Worm (Caenorhabditis elegans) whole organism, L3 larva: Measurements from ENCODE around the gene F40G12.10.

Experiments used
- ZK546.5 ChIP-seq: sonication (generic microtip); optimal IDR thresholded peaks from 2 replicates; lab custom pipeline; 2017; ENCODE audit warnings: missing biosample characterization, missing genetic modification characterization
- aly-2 ChIP-seq: fragments of 150-350 bp; optimal IDR thresholded peaks from 2 replicates; lab custom pipeline; 2014; ENCODE audit warnings: missing biosample characterization, missing genetic modification characterization
- ama-1 ChIP-seq: fragments of 150-350 bp; optimal IDR thresholded peaks from 2 replicates; lab custom pipeline; 2018
- ceh-16 ChIP-seq: sonication (generic microtip); optimal IDR thresholded peaks from 2 replicates; lab custom pipeline; 2017; ENCODE audit warnings: missing biosample characterization, missing genetic modification characterization
- ceh-28 ChIP-seq: fragments of 150-350 bp; optimal IDR thresholded peaks from 2 replicates; lab custom pipeline; 2014; ENCODE audit warnings: missing biosample characterization, missing genetic modification reagents, missing genetic modification characterization
- ceh-9 ChIP-seq: sonication (generic microtip); optimal IDR thresholded peaks from 2 replicates; lab custom pipeline; 2018; ENCODE audit warnings: missing biosample characterization, missing genetic modification characterization
- egl-27 ChIP-seq: sonication (generic microtip); optimal IDR thresholded peaks from 4 replicates; lab custom pipeline; 2017; ENCODE audit warnings: missing biosample characterization, missing genetic modification reagents, missing genetic modification characterization
- egl-5 ChIP-seq: fragments of 150-350 bp; optimal IDR thresholded peaks from 2 replicates; lab custom pipeline; 2017; ENCODE audit warnings: missing biosample characterization, missing genetic modification reagents, missing genetic modification characterization, inconsistent platforms
- elt-1 ChIP-seq: fragments of 150-350 bp; optimal IDR thresholded peaks from 2 replicates; lab custom pipeline; 2014; ENCODE audit warnings: missing biosample characterization, missing genetic modification characterization
- elt-2 ChIP-seq: sonication (generic microtip); optimal IDR thresholded peaks from 2 replicates; lab custom pipeline; 2016; ENCODE audit warnings: missing genetic modification reagents, mild to moderate bottlenecking, missing genetic modification characterization, missing compliant biosample characterization
- elt-3 ChIP-seq, 3 experiments: fragments of 150-350 bp in 1 of 3; sonication (generic microtip) in 2 of 3; optimal IDR thresholded peaks; 2 replicates in 2 of 3; 4 replicates in 1 of 3; lab custom pipeline; 2014 to 2017; ENCODE audit warnings: missing biosample characterization in 3 of 3, missing genetic modification characterization in 3 of 3
- fkh-10 ChIP-seq: sonication (generic microtip); optimal IDR thresholded peaks from 2 replicates; lab custom pipeline; 2017; ENCODE audit warnings: missing biosample characterization, missing genetic modification reagents, missing genetic modification characterization
- fkh-2 ChIP-seq: fragments of 150-350 bp; optimal IDR thresholded peaks from 2 replicates; lab custom pipeline; 2014; ENCODE audit warnings: missing biosample characterization, missing genetic modification reagents, missing genetic modification characterization
- hmg-11 ChIP-seq: sonication (generic microtip); optimal IDR thresholded peaks from 2 replicates; lab custom pipeline; 2016; ENCODE audit warnings: missing genetic modification characterization, missing compliant biosample characterization
- lin-15B ChIP-seq: fragments of 150-350 bp; optimal IDR thresholded peaks from 2 replicates; lab custom pipeline; 2014; ENCODE audit warnings: missing biosample characterization, missing genetic modification characterization
- lin-39 ChIP-seq: fragments of 150-350 bp; optimal IDR thresholded peaks from 2 replicates; lab custom pipeline; 2018; ENCODE audit warnings: missing biosample characterization, missing genetic modification reagents, missing genetic modification characterization
- lsy-12 ChIP-seq: sonication (generic microtip); optimal IDR thresholded peaks from 2 replicates; lab custom pipeline; 2016; ENCODE audit warnings: mild to moderate bottlenecking, missing genetic modification characterization, missing compliant biosample characterization
- mdl-1 ChIP-seq: fragments of 150-350 bp; optimal IDR thresholded peaks from 2 replicates; lab custom pipeline; 2014; ENCODE audit warnings: missing biosample characterization, missing genetic modification characterization
- mml-1 ChIP-seq: fragments of 150-350 bp; sonication (generic microtip); optimal IDR thresholded peaks from 3 replicates; lab custom pipeline; 2014; ENCODE audit warnings: missing biosample characterization, missing genetic modification characterization
- nfya-1 ChIP-seq: sonication (generic microtip); optimal IDR thresholded peaks from 2 replicates; lab custom pipeline; 2017; ENCODE audit warnings: missing genetic modification characterization, mild to moderate bottlenecking, missing compliant biosample characterization, antibody characterized with exemption, moderate library complexity; ENCODE audit not compliant: insufficient read depth
- nhr-11 ChIP-seq: fragments of 150-350 bp; optimal IDR thresholded peaks from 2 replicates; lab custom pipeline; 2014; ENCODE audit warnings: missing biosample characterization, missing genetic modification characterization
- nhr-237 ChIP-seq: fragments of 150-350 bp; optimal IDR thresholded peaks from 2 replicates; lab custom pipeline; 2014; ENCODE audit warnings: missing biosample characterization, missing genetic modification characterization
- nhr-25 ChIP-seq: sonication (generic microtip); optimal IDR thresholded peaks from 2 replicates; lab custom pipeline; 2017; ENCODE audit warnings: missing biosample characterization, missing genetic modification characterization
- nhr-28 ChIP-seq: fragments of 150-350 bp; optimal IDR thresholded peaks from 2 replicates; lab custom pipeline; 2014; ENCODE audit warnings: missing biosample characterization, missing genetic modification characterization
- nhr-43 ChIP-seq: sonication (generic microtip); optimal IDR thresholded peaks from 2 replicates; lab custom pipeline; 2016; ENCODE audit warnings: mild to moderate bottlenecking, missing genetic modification characterization, missing compliant biosample characterization; ENCODE audit not compliant: poor library complexity, severe bottlenecking
- nhr-67 ChIP-seq: fragments of 150-350 bp; optimal IDR thresholded peaks from 2 replicates; lab custom pipeline; 2014; ENCODE audit warnings: missing biosample characterization, missing genetic modification characterization
- nhr-76 ChIP-seq: fragments of 150-350 bp; sonication (generic microtip); optimal IDR thresholded peaks from 5 replicates; lab custom pipeline; 2014; ENCODE audit warnings: missing biosample characterization, missing genetic modification characterization
- nhr-77 ChIP-seq: fragments of 150-350 bp; optimal IDR thresholded peaks from 2 replicates; lab custom pipeline; 2014; ENCODE audit warnings: missing biosample characterization, missing genetic modification characterization
- pha-4 ChIP-seq: fragments of 150-350 bp; optimal IDR thresholded peaks from 2 replicates; lab custom pipeline; 2014; ENCODE audit warnings: missing biosample characterization, missing genetic modification reagents, missing genetic modification characterization
- skn-1 ChIP-seq: fragments of 150-350 bp; optimal IDR thresholded peaks from 2 replicates; lab custom pipeline; 2014; ENCODE audit warnings: missing biosample characterization, missing genetic modification characterization
- snpc-4 ChIP-seq: fragments of 150-350 bp; optimal IDR thresholded peaks from 2 replicates; lab custom pipeline; 2014; ENCODE audit warnings: missing biosample characterization, missing genetic modification characterization
- tbx-2 ChIP-seq: sonication (generic microtip); optimal IDR thresholded peaks from 2 replicates; lab custom pipeline; 2016; ENCODE audit warnings: mild to moderate bottlenecking, missing genetic modification characterization, missing compliant biosample characterization
- unc-39 ChIP-seq: sonication (generic microtip); optimal IDR thresholded peaks from 4 replicates; lab custom pipeline; 2017; ENCODE audit warnings: missing biosample characterization, missing genetic modification characterization
- unc-62 ChIP-seq: fragments of 150-350 bp; sonication (generic microtip); optimal IDR thresholded peaks from 4 replicates; lab custom pipeline; 2014; ENCODE audit warnings: missing biosample characterization, missing genetic modification reagents, missing genetic modification characterization
- zag-1 ChIP-seq: fragments of 150-350 bp; optimal IDR thresholded peaks from 2 replicates; lab custom pipeline; 2014; ENCODE audit warnings: missing biosample characterization, missing genetic modification characterization
- ztf-11 ChIP-seq: fragments of 150-350 bp; optimal IDR thresholded peaks from 2 replicates; lab custom pipeline; 2014; ENCODE audit warnings: missing biosample characterization, missing genetic modification characterization
- ztf-4 ChIP-seq: fragments of 150-350 bp; optimal IDR thresholded peaks from 2 replicates; lab custom pipeline; 2014; ENCODE audit warnings: missing biosample characterization, missing genetic modification characterization

The F40G12.10 gene

DNA sequence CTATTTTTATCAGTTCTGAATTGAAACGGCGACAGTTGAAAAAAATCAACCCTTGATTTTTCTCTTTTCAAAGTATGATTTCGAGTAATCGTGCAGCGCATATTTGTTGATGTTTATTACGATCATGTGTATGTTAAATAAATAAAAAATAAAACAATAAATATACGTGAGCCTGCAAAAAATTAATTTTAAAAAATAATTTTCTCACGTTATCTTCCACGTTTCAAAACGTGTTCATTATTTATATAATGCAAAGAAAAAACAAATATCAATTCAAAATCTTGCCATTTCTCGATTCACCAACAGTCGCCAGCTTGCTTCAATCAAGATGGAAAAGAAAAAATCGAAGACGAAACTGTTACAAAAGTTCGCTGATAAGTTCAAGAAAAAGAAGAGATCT is at the start of gene F40G12.10:
F40G12.10 (plus strand) TSS at position 301 of the 400 bp plus-strand sequence.
- TF ChIP-seq ceh-28 (tag; lab: Kevin White, UChicago) (no peak), elt-2 (tag; lab: Kevin White, UChicago) (no peak), nfya-1 (tag; lab: Kevin White, UChicago) (no peak), tbx-2 (tag; lab: Kevin White, UChicago) (no peak), egl-27 (tag; lab: Kevin White, UChicago) (no peak), ceh-16 (no peak), nhr-28 (tag; lab: Kevin White, UChicago) (no peak), fkh-2 (no peak), lin-39 (no peak), nhr-67 (tag; lab: Kevin White, UChicago) (no peak), mml-1 (no peak), ZK546.5 (tag; lab: Kevin White, UChicago) (no peak)

DNA sequence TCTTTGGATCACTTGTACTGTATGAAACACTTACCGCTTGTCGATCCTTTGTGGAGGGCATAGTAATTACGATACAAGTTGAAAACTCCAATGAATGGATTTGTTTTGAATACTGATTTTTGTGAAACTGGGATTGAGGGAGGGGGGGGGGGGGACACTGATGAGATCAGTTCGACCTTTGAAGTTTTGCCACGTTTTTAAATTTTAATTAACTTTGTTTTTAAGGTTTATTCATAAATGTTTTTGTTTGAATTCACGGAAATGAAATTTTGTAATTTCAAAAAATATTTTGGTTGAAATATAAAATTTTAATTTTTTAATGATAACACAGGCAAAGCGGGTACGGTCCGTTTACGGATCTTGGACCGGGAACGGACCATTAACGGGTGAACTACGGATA is 47.4 kb upstream of the F40G12.10 start, which contains the start of gene ent-3:
ent-3 (minus strand) TSS at position 101 of the 400 bp plus-strand sequence.
- TF ChIP-seq nhr-77 (tag; lab: Kevin White, UChicago) (no peak), zag-1 (tag; lab: Kevin White, UChicago) (no peak)

DNA sequence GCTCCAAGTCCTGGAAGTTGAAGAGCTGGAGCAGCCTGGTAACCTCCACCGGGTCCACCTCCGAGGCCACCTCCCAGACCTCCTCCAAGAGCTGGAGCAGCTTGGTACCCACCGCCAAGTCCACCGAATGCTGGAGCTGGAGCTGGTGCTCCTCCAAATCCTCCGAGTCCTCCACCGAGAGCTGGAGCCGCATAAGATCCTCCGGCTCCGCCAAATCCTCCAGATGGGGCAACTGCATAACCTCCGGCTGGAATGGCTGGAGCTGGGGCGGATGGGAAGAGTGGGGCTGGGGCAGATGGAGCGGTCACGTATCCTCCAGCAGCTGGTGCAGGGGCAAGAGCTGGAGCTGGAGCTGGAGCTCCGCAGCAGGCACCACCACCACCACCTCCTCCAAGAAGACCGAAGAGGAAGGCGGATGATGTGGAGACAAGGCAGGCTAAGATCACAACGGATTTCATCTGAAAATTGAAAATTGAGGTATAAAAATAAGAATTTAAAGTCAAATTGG is 42.6 kb upstream of the F40G12.10 start, which contains the start of gene K02E11.10:
K02E11.10 (minus strand) TSS at position 458 of the 508 bp plus-strand sequence.
- TF ChIP-seq unc-62 (GFP tag; lab: Kevin White, UChicago) (no peak), elt-1 (no peak), nhr-76 (tag; lab: Kevin White, UChicago) (no peak), mml-1 (no peak), elt-2 (tag; lab: Kevin White, UChicago) (no peak), egl-27 (tag; lab: Kevin White, UChicago) (no peak), nhr-11 (no peak), nhr-67 (tag; lab: Kevin White, UChicago) (no peak), hmg-11 (tag; lab: Kevin White, UChicago) (no peak), unc-39 (no peak), pha-4 (tag; lab: Kevin White, UChicago) (no peak), egl-5 (no peak), ceh-28 (tag; lab: Kevin White, UChicago) (no peak), tbx-2 (tag; lab: Kevin White, UChicago) (no peak), skn-1 (tag; lab: Kevin White, UChicago) (no peak), lin-39 (no peak), nhr-237 (no peak), snpc-4 (no peak), mdl-1 (tag; lab: Kevin White, UChicago) (no peak)
- TF ChIP-seq, all 47 proteins: peak for 0

DNA sequence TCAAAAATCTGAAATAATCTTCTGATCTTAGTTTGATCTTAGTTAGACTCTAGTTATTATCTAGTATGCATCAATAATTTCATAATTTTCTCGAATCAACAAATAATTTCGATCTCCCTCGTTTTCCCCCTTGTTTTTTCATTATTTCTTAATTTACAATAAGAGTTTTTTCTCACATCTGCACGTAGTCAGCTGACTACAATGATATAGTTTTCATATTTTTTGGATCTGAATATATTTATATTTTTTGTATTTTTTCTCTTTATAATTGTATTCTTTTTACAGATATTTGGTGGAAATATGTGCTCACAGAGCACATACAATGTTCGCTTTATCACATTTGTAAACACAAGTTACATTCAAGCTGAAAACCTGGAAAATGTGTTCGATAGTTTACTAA is 39.4 kb upstream of the F40G12.10 start, which contains the start of gene sre-7:
sre-7 (plus strand) TSS at position 301 of the 400 bp plus-strand sequence.
- no peak for TF ChIP-seq ceh-16
- no peak for TF ChIP-seq ceh-28 (tag; lab: Kevin White, UChicago)
- no peak for TF ChIP-seq nhr-43
- no peak for TF ChIP-seq mdl-1 (tag; lab: Kevin White, UChicago)
- TF ChIP-seq fkh-10 = no peak
- TF ChIP-seq pha-4 (tag; lab: Kevin White, UChicago) = no peak
- TF ChIP-seq nhr-25 = no peak
- no peak for TF ChIP-seq egl-5
- TF ChIP-seq nhr-67 (tag; lab: Kevin White, UChicago) = no peak
- TF ChIP-seq lsy-12 (tag; lab: Kevin White, UChicago) = no peak
- TF ChIP-seq ceh-9 (tag; lab: Kevin White, UChicago) = no peak
- TF ChIP-seq elt-3 (tag; optimal IDR thresholded peaks at IDR 0.05; lab: Kevin White, UChicago) = no peak
- no peak for TF ChIP-seq aly-2 (tag; lab: Kevin White, UChicago)
- TF ChIP-seq elt-2 (tag; lab: Kevin White, UChicago) = no peak
- TF ChIP-seq lin-15B (tag; lab: Kevin White, UChicago) = no peak
- no peak for TF ChIP-seq ama-1 (lab: Kevin White, UChicago)
- no peak for TF ChIP-seq mml-1
- TF ChIP-seq ztf-4 (tag; lab: Kevin White, UChicago) = no peak
- no peak for TF ChIP-seq ztf-11 (tag; lab: Kevin White, UChicago)
- TF ChIP-seq, all 47 proteins: peak for 0
